Worm (Caenorhabditis elegans): ENCODE data around the gene ZK1055.7.

ce11 chrV:6558103-6558502 lies 47.1 kb downstream of the ZK1055.7 start, which contains the start of gene spp-20:
- TF ChIP-seq nhr-232 (tag; optimal IDR thresholded peaks at IDR 0.05) (no peak), pqm-1 (tag; optimal IDR thresholded peaks at IDR 0.05) (no peak), ztf-16 (tag; optimal IDR thresholded peaks at IDR 0.05) (no peak), pha-4 (tag; optimal IDR thresholded peaks at IDR 0.05) (no peak), che-1 (tag; optimal IDR thresholded peaks at IDR 0.05) (no peak), nhr-11 (tag; optimal IDR thresholded peaks at IDR 0.05) (no peak)
